Worm (Caenorhabditis elegans): ENCODE measurements around the gene Y69A2AR.28.

The Y69A2AR.28 gene

DNA sequence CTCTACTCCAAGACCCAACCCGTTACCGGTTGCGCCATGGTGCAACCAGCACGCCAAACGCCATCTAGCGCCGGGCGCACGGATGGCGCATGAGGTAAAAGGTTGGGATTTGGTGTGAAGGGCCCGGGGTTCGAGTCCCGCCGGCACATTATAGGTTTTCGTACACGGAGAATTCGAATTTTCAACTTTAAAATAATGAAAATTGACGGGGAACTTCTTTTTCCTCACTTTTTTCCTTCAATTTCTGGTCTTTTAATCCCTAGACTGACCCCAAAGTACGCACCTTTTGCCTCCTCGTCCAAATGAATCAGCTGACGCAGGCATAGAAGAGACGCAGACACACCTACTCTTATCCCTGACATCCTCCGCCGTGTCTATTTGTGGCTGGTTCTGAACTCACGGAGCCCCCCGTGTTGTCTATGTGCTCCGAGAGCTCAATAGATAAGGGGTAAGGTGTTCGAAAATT, 9.3 kb downstream of the Y69A2AR.28 start:
- TF ChIP-seq cog-1 (tag; optimal IDR thresholded peaks at IDR 0.05), result no peak
- no peak for TF ChIP-seq ref-1 (GFP tag; conservative IDR thresholded peaks at IDR 0.05)
- no peak for TF ChIP-seq ztf-29 (GFP tag; IDR thresholded peaks at IDR 0.05)

- TF ChIP-seq med-1 (GFP tag; optimal IDR thresholded peaks at IDR 0.05; ENCODE audit: insufficient read depth) (no peak), flt-1 (GFP tag; IDR thresholded peaks at IDR 0.05) (no peak), ztf-23 (GFP tag; IDR thresholded peaks at IDR 0.05) (no peak), ztf-29 (GFP tag; IDR thresholded peaks at IDR 0.05) (no peak), klf-2 (GFP tag; conservative IDR thresholded peaks at IDR 0.05) (no peak), T22C8.4 (GFP tag; IDR thresholded peaks at IDR 0.05) (no peak), ref-1 (GFP tag; conservative IDR thresholded peaks at IDR 0.05) (no peak), tab-1 (GFP tag; IDR thresholded peaks at IDR 0.05) (no peak), cog-1 (tag; optimal IDR thresholded peaks at IDR 0.05) (no peak)
Observed at ce11 chrIV:2602862-2603189, 10.0 kb downstream of the Y69A2AR.28 start.

ce11 chrIV:2601988-2602861, 10.6 kb downstream of the Y69A2AR.28 start:
- TF ChIP-seq med-1 (GFP tag; optimal IDR thresholded peaks at IDR 0.05; ENCODE audit: insufficient read depth) (no peak), flt-1 (GFP tag; IDR thresholded peaks at IDR 0.05) (peak; percentile 49; the same call in 1 of the 2 replicates), T22C8.4 (GFP tag; IDR thresholded peaks at IDR 0.05) (peak; percentile 7; the same call in 1 of the 2 replicates), tab-1 (GFP tag; IDR thresholded peaks at IDR 0.05) (no peak), ztf-29 (GFP tag; IDR thresholded peaks at IDR 0.05) (no peak), ztf-23 (GFP tag; IDR thresholded peaks at IDR 0.05) (0 out of 2 replicates have a peak, but pooled peaks have one; percentile 54), klf-2 (GFP tag; conservative IDR thresholded peaks at IDR 0.05) (0 out of 2 replicates have a peak, but pooled peaks have one; percentile 9), ref-1 (GFP tag; conservative IDR thresholded peaks at IDR 0.05) (no peak), cog-1 (tag; optimal IDR thresholded peaks at IDR 0.05) (peak; percentile 43)

DNA sequence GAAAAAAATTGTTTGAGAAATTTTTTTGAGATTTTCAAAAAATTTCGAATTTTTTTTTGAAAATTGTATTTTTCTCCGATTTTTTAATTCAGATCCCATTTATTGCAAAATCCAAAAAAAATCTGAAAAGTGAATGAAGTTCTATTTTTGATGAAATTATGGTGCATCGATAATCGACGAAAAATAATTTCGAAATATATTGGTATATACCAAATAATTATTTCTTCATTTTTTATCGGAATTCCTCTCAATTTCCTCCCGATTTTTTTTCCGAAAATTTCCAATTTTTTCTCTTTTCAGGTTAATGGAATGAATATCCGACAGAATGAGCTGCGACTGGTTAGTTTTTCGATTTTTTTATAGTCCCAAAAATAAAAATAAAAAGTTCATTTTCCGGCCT, 12.0 kb downstream of the Y69A2AR.28 start, which contains the start of gene epg-9:
epg-9 (plus strand) TSS at position 301 of the 400 bp plus-strand sequence.
- TF ChIP-seq ref-1 (GFP tag; conservative IDR thresholded peaks at IDR 0.05), result no peak
- TF ChIP-seq klf-2 (GFP tag; conservative IDR thresholded peaks at IDR 0.05), result no peak
- TF ChIP-seq flt-1 (GFP tag; IDR thresholded peaks at IDR 0.05), result no peak
- TF ChIP-seq cog-1 (tag; optimal IDR thresholded peaks at IDR 0.05), result no peak
- TF ChIP-seq T22C8.4 (GFP tag; IDR thresholded peaks at IDR 0.05), result no peak
- no peak for TF ChIP-seq med-1 (GFP tag; optimal IDR thresholded peaks at IDR 0.05; ENCODE audit: insufficient read depth)
- TF ChIP-seq ztf-23 (GFP tag; IDR thresholded peaks at IDR 0.05), result no peak
- no peak for TF ChIP-seq tab-1 (GFP tag; IDR thresholded peaks at IDR 0.05)
- TF ChIP-seq ztf-29 (GFP tag; IDR thresholded peaks at IDR 0.05), result no peak

- TF ChIP-seq med-1 (GFP tag; optimal IDR thresholded peaks at IDR 0.05; ENCODE audit: insufficient read depth) (no peak), T22C8.4 (GFP tag; IDR thresholded peaks at IDR 0.05) (peak; percentile 9; the same call in 1 of the 2 replicates)
Observed at ce11 chrIV:2599634-2600033, 13.2 kb downstream of the Y69A2AR.28 start.

ce11 chrIV:2597417-2597816, 15.4 kb downstream of the Y69A2AR.28 start, which contains the start of gene Y69A2AR.47:
TSS of gene Y69A2AR.47 (plus strand) at chrIV:2597717.
- TF ChIP-seq ztf-23 (GFP tag; IDR thresholded peaks at IDR 0.05), result no peak
- no peak for TF ChIP-seq ref-1 (GFP tag; conservative IDR thresholded peaks at IDR 0.05)
- TF ChIP-seq tab-1 (GFP tag; IDR thresholded peaks at IDR 0.05), result no peak
- TF ChIP-seq flt-1 (GFP tag; IDR thresholded peaks at IDR 0.05), result no peak
- TF ChIP-seq med-1 (GFP tag; optimal IDR thresholded peaks at IDR 0.05; ENCODE audit: insufficient read depth), result no peak
- no peak for TF ChIP-seq klf-2 (GFP tag; conservative IDR thresholded peaks at IDR 0.05)
- no peak for TF ChIP-seq T22C8.4 (GFP tag; IDR thresholded peaks at IDR 0.05)
- no peak for TF ChIP-seq cog-1 (tag; optimal IDR thresholded peaks at IDR 0.05)

DNA sequence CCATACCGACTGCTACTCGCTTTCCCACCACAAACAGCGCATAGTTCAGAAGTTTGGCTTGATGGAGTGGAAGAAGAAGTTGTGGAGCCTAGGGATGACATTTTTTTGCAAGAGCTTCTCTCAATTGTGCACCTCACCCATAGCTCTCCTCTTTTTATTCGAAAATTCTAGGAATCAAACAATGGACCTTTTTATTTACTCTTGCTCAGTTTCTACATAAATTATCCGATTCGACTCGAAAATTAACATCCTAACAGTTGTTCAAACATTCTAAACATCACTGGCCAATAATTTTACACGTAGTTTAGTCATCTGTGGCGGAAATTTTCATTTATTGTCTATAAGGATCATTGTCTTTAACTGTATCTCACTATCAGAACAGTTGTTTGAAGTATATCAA, 31.4 kb downstream of the Y69A2AR.28 start, which contains the start of gene nhr-242:
nhr-242 (minus strand) TSS at position 101 of the 400 bp plus-strand sequence.
- no peak for TF ChIP-seq med-1 (GFP tag; optimal IDR thresholded peaks at IDR 0.05; ENCODE audit: insufficient read depth)
- TF ChIP-seq ztf-23 (GFP tag; IDR thresholded peaks at IDR 0.05), result no peak
- no peak for TF ChIP-seq klf-2 (GFP tag; conservative IDR thresholded peaks at IDR 0.05)
- TF ChIP-seq ref-1 (GFP tag; conservative IDR thresholded peaks at IDR 0.05), result no peak
- no peak for TF ChIP-seq ztf-29 (GFP tag; IDR thresholded peaks at IDR 0.05)
- no peak for TF ChIP-seq tab-1 (GFP tag; IDR thresholded peaks at IDR 0.05)
- no peak for TF ChIP-seq flt-1 (GFP tag; IDR thresholded peaks at IDR 0.05)
- TF ChIP-seq cog-1 (tag; optimal IDR thresholded peaks at IDR 0.05), result no peak
- TF ChIP-seq T22C8.4 (GFP tag; IDR thresholded peaks at IDR 0.05), result no peak

DNA sequence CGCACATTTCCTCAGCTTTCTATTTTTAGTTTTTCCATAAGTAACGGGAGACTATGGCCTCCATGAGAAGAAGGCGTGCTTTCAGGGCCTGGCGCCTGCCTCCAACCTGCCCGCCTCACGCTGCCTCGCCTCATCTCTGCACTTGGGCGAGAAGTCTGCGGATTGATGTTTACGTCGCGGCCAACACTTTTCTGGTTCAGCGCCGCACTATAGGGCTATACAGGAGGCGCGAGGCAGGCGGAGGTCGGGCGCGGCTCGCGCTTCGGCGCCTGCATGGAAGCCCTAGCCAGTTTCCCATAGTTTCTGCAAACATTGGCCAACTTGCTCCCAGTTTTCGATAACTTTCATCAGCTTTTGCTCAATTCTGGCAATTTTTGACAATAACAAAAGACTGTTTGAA, 39.7 kb downstream of the Y69A2AR.28 start:
- TF ChIP-seq T22C8.4 (GFP tag; IDR thresholded peaks at IDR 0.05), result no peak
- TF ChIP-seq tab-1 (GFP tag; IDR thresholded peaks at IDR 0.05), result no peak
- TF ChIP-seq ref-1 (GFP tag; conservative IDR thresholded peaks at IDR 0.05), result no peak
- no peak for TF ChIP-seq flt-1 (GFP tag; IDR thresholded peaks at IDR 0.05)
- no peak for TF ChIP-seq ztf-23 (GFP tag; IDR thresholded peaks at IDR 0.05)

ce11 chrIV:2572107-2572506, 40.8 kb downstream of the Y69A2AR.28 start, which contains the start of gene Y69A2AR.51:
TSS of gene Y69A2AR.51 (plus strand) at chrIV:2572407.
- TF ChIP-seq tab-1 (GFP tag; IDR thresholded peaks at IDR 0.05), result no peak
- no peak for TF ChIP-seq klf-2 (GFP tag; conservative IDR thresholded peaks at IDR 0.05)
- no peak for TF ChIP-seq ztf-23 (GFP tag; IDR thresholded peaks at IDR 0.05)
- no peak for TF ChIP-seq cog-1 (tag; optimal IDR thresholded peaks at IDR 0.05)
- no peak for TF ChIP-seq ref-1 (GFP tag; conservative IDR thresholded peaks at IDR 0.05)
- TF ChIP-seq flt-1 (GFP tag; IDR thresholded peaks at IDR 0.05), result no peak
- no peak for TF ChIP-seq med-1 (GFP tag; optimal IDR thresholded peaks at IDR 0.05; ENCODE audit: insufficient read depth)
- no peak for TF ChIP-seq ztf-29 (GFP tag; IDR thresholded peaks at IDR 0.05)
- TF ChIP-seq T22C8.4 (GFP tag; IDR thresholded peaks at IDR 0.05), result no peak
